Worm (Caenorhabditis elegans) whole organism, young adult: ENCODE measurements around the gene clec-175.

Experiments used
- B0336.3 ChIP-seq: fragments of 200-800 bp; sonication (Bioruptor generic); IDR thresholded peaks from 2 replicates; pipeline ENCODE4 v1.3.6; 2022; ENCODE audit warnings: missing genetic modification characterization, missing compliant biosample characterization
- C06A6.2 ChIP-seq: fragments of 200-800 bp; sonication (Bioruptor generic); conservative IDR thresholded peaks from 2 replicates; pipeline ENCODE4 v1.3.6; 2022; ENCODE audit warnings: missing genetic modification characterization, missing compliant biosample characterization
- F37B4.10 ChIP-seq: fragments of 200-800 bp; sonication (Bioruptor generic); IDR thresholded peaks from 2 replicates; pipeline ENCODE4 v1.3.6; 2022; ENCODE audit warnings: missing genetic modification characterization, missing compliant biosample characterization
- F49E8.2 ChIP-seq: sonication (generic microtip); optimal IDR thresholded peaks from 3 replicates; lab custom pipeline; 2017; ENCODE audit warnings: missing genetic modification characterization, mild to moderate bottlenecking, missing compliant biosample characterization, antibody characterized with exemption, moderate library complexity; ENCODE audit not compliant: insufficient read depth
- T07F8.4 ChIP-seq: sonication (generic microtip); optimal IDR thresholded peaks from 2 replicates; lab custom pipeline; 2016; ENCODE audit warnings: mild to moderate bottlenecking, missing genetic modification characterization, moderate library complexity, missing compliant biosample characterization
- Y53G8AR.9 ChIP-seq: fragments of 200-800 bp; sonication (Bioruptor generic); conservative IDR thresholded peaks from 2 replicates; pipeline ENCODE4 v1.3.6; 2022; ENCODE audit warnings: missing genetic modification reagents, missing genetic modification characterization, missing compliant biosample characterization
- athp-1 ChIP-seq: sonication (generic microtip); optimal IDR thresholded peaks from 2 replicates; lab custom pipeline; 2017; ENCODE audit warnings: mild to moderate bottlenecking, missing genetic modification characterization, missing compliant biosample characterization
- cebp-1 ChIP-seq, 2 experiments: fragments of 200-800 bp in 1 of 2; sonication (Bioruptor generic) in 1 of 2; sonication (generic microtip) in 1 of 2; IDR thresholded peaks in 1 of 2; optimal IDR thresholded peaks in 1 of 2; 2 replicates each; pipeline versions ENCODE4 v1.3.6 to Lab custom; 2017 to 2022; ENCODE audit warnings: missing compliant biosample characterization in 2 of 2, missing genetic modification characterization in 2 of 2, mild to moderate bottlenecking in 1 of 2, missing genetic modification reagents in 1 of 2, moderate library complexity in 1 of 2
- ceh-27 ChIP-seq: fragments of 200-800 bp; sonication (Bioruptor generic); optimal IDR thresholded peaks from 2 replicates; lab custom pipeline; 2018; ENCODE audit warnings: mild to moderate bottlenecking, missing genetic modification characterization, moderate library complexity, missing compliant biosample characterization
- chd-7 ChIP-seq: sonication (generic microtip); optimal IDR thresholded peaks from 2 replicates; lab custom pipeline; 2016; ENCODE audit warnings: mild to moderate bottlenecking, missing genetic modification characterization, moderate library complexity, missing compliant biosample characterization
- dox-1 ChIP-seq: fragments of 200-800 bp; sonication (Bioruptor generic); IDR thresholded peaks from 2 replicates; pipeline ENCODE4 v1.3.6; 2022; ENCODE audit warnings: missing genetic modification reagents, missing genetic modification characterization, missing compliant biosample characterization
- dpff-1 ChIP-seq: sonication (generic microtip); optimal IDR thresholded peaks from 2 replicates; lab custom pipeline; 2017; ENCODE audit warnings: mild to moderate bottlenecking, missing genetic modification characterization, missing compliant biosample characterization
- efl-1 ChIP-seq: fragments of 150-350 bp; optimal IDR thresholded peaks from 2 replicates; lab custom pipeline; 2014; ENCODE audit warnings: missing biosample characterization, missing genetic modification reagents, missing genetic modification characterization
- egrh-3 ChIP-seq: fragments of 200-800 bp; sonication (Bioruptor generic); IDR thresholded peaks from 2 replicates; pipeline ENCODE4 v1.3.6; 2022; ENCODE audit warnings: missing genetic modification reagents, missing genetic modification characterization, missing compliant biosample characterization
- gei-17 ChIP-seq: fragments of 200-800 bp; sonication (Bioruptor generic); optimal IDR thresholded peaks from 2 replicates; lab custom pipeline; 2018; ENCODE audit warnings: mild to moderate bottlenecking, missing genetic modification characterization, missing compliant biosample characterization
- hlh-12 ChIP-seq: sonication (generic microtip); optimal IDR thresholded peaks from 2 replicates; lab custom pipeline; 2016; ENCODE audit warnings: missing genetic modification characterization, missing compliant biosample characterization
- hmg-1.2 ChIP-seq: fragments of 200-800 bp; sonication (Bioruptor generic); IDR thresholded peaks from 2 replicates; pipeline ENCODE4 v1.3.6; 2022; ENCODE audit warnings: missing genetic modification reagents, missing genetic modification characterization, missing compliant biosample characterization
- hmg-20 ChIP-seq: fragments of 200-800 bp; sonication (Bioruptor generic); IDR thresholded peaks from 2 replicates; pipeline ENCODE4 v1.3.6; 2022; ENCODE audit warnings: missing genetic modification reagents, missing genetic modification characterization, missing compliant biosample characterization
- hrde-1 ChIP-seq: sonication (generic microtip); optimal IDR thresholded peaks from 2 replicates; lab custom pipeline; 2016; ENCODE audit warnings: missing genetic modification characterization, mild to moderate bottlenecking, missing compliant biosample characterization, moderate library complexity, missing genotype, missing genetic modification reagents, borderline replicate concordance
- lag-1 ChIP-seq: fragments of 200-800 bp; sonication (Bioruptor generic); IDR thresholded peaks from 2 replicates; pipeline ENCODE4 v1.3.6; 2022; ENCODE audit warnings: missing genetic modification reagents, missing genetic modification characterization, missing compliant biosample characterization
- lin-26 ChIP-seq: fragments of 200-800 bp; sonication (Bioruptor generic); IDR thresholded peaks from 2 replicates; pipeline ENCODE4 v1.3.6; 2022; ENCODE audit warnings: missing genetic modification reagents, missing genetic modification characterization, missing compliant biosample characterization
- lin-35 ChIP-seq, 3 experiments: fragments of 150-350 bp in 2 of 3; sonication (generic microtip) in 1 of 3; optimal IDR thresholded peaks; 2 replicates each; lab custom pipeline; 2014 to 2018; ENCODE audit warnings: missing biosample characterization in 3 of 3, missing genetic modification characterization in 3 of 3, missing genetic modification reagents in 3 of 3
- lin-40 ChIP-seq: sonication (generic microtip); optimal IDR thresholded peaks from 2 replicates; lab custom pipeline; 2016; ENCODE audit warnings: missing genetic modification characterization, mild to moderate bottlenecking, missing compliant biosample characterization, missing genotype, missing genetic modification reagents
- lsl-1 ChIP-seq: fragments of 200-800 bp; sonication (Bioruptor generic); optimal IDR thresholded peaks from 2 replicates; lab custom pipeline; 2018; ENCODE audit warnings: mild to moderate bottlenecking, missing genetic modification characterization, moderate library complexity, missing compliant biosample characterization
- madf-10 ChIP-seq: sonication (generic microtip); optimal IDR thresholded peaks from 2 replicates; lab custom pipeline; 2016; ENCODE audit warnings: mild to moderate bottlenecking, missing genetic modification characterization, missing compliant biosample characterization
- madf-6 ChIP-seq: fragments of 200-800 bp; sonication (Bioruptor generic); IDR thresholded peaks from 2 replicates; pipeline ENCODE4 v1.3.6; 2022; ENCODE audit warnings: missing genetic modification reagents, missing genetic modification characterization, missing compliant biosample characterization
- mcd-1 ChIP-seq: fragments of 200-800 bp; sonication (Bioruptor generic); IDR thresholded peaks from 2 replicates; pipeline ENCODE4 v1.3.6; 2022; ENCODE audit warnings: missing genetic modification reagents, missing genetic modification characterization, missing compliant biosample characterization
- nhr-120 ChIP-seq: fragments of 200-800 bp; sonication (Bioruptor generic); IDR thresholded peaks from 2 replicates; pipeline ENCODE4 v1.3.6; 2022; ENCODE audit warnings: missing genetic modification characterization, missing compliant biosample characterization
- nhr-179 ChIP-seq: sonication (generic microtip); optimal IDR thresholded peaks from 2 replicates; lab custom pipeline; 2016; ENCODE audit warnings: mild to moderate bottlenecking, missing genetic modification characterization, missing compliant biosample characterization
- nhr-80 ChIP-seq: sonication (generic microtip); optimal IDR thresholded peaks from 2 replicates; lab custom pipeline; 2016; ENCODE audit warnings: missing genetic modification characterization, missing compliant biosample characterization
- nhr-90 ChIP-seq: sonication (generic microtip); optimal IDR thresholded peaks from 2 replicates; lab custom pipeline; 2016; ENCODE audit warnings: missing genotype, mild to moderate bottlenecking, missing genetic modification characterization, missing compliant biosample characterization
- pbrm-1 ChIP-seq: fragments of 200-800 bp; sonication (Bioruptor generic); IDR thresholded peaks from 2 replicates; pipeline ENCODE4 v1.3.6; 2022; ENCODE audit warnings: missing genetic modification reagents, missing genetic modification characterization, missing compliant biosample characterization
- somi-1 ChIP-seq: fragments of 200-800 bp; sonication (Bioruptor generic); optimal IDR thresholded peaks from 2 replicates; lab custom pipeline; 2018; ENCODE audit warnings: mild to moderate bottlenecking, missing genetic modification characterization, missing compliant biosample characterization
- sptf-2 ChIP-seq: fragments of 200-800 bp; sonication (Bioruptor generic); optimal IDR thresholded peaks from 2 replicates; lab custom pipeline; 2018; ENCODE audit warnings: mild to moderate bottlenecking, missing genetic modification characterization, missing compliant biosample characterization
- zfh-2 ChIP-seq: fragments of 200-800 bp; sonication (Bioruptor generic); conservative IDR thresholded peaks from 2 replicates; pipeline ENCODE4 v1.3.6; 2022; ENCODE audit warnings: missing genetic modification reagents, missing genetic modification characterization, missing compliant biosample characterization
- ztf-25 ChIP-seq: fragments of 200-800 bp; sonication (Bioruptor generic); IDR thresholded peaks from 2 replicates; pipeline ENCODE4 v1.3.6; 2022; ENCODE audit warnings: missing genetic modification reagents, missing genetic modification characterization, missing compliant biosample characterization
- ztf-26 ChIP-seq: sonication (generic microtip); optimal IDR thresholded peaks from 2 replicates; lab custom pipeline; 2017; ENCODE audit warnings: missing genetic modification characterization, missing compliant biosample characterization

Gene clec-175

ce11 chrIV:4399418-4400136 is 22.6 kb upstream of the clec-175 start:
- TF ChIP-seq zfh-2, result peak; percentile 94
- TF ChIP-seq F37B4.10 (GFP tag; lab: Robert Waterston, UW), result 0 out of 2 replicates have a peak, but pooled peaks have one; percentile 10
- TF ChIP-seq madf-10 (tag; lab: Kevin White, UChicago), result no peak
- peak; percentile 3 for TF ChIP-seq lin-40 (tag; lab: Kevin White, UChicago)
- TF ChIP-seq dox-1 (GFP tag; lab: Robert Waterston, UW), result 0 out of 2 replicates have a peak, but pooled peaks have one; percentile 30
- peak; percentile 47; the same call in 1 of the 2 replicates for TF ChIP-seq lin-26
- no peak for TF ChIP-seq T07F8.4 (tag; lab: Kevin White, UChicago)
- no peak for TF ChIP-seq Y53G8AR.9 (GFP tag; lab: Robert Waterston, UW)
- peak; percentile 85 for TF ChIP-seq egrh-3 (GFP tag; lab: Robert Waterston, UW)
- 0 out of 2 replicates have a peak, but pooled peaks have one; percentile 24 for TF ChIP-seq mcd-1

- TF ChIP-seq nhr-179 (no peak), lsl-1 (GFP tag; lab: Kevin White, UChicago) (no peak), cebp-1 (GFP tag; IDR thresholded peaks at IDR 0.05; lab: Robert Waterston, UW) (no peak), cebp-1 (tag; optimal IDR thresholded peaks at IDR 0.05; lab: Kevin White, UChicago) (peak; percentile 43), ztf-26 (tag; lab: Kevin White, UChicago) (peak; percentile 91), mcd-1 (peak; percentile 60), ceh-27 (GFP tag; lab: Kevin White, UChicago) (peak; percentile 68), lin-35 (GFP tag; optimal IDR thresholded peaks at IDR 0.05; lab: Kevin White, UChicago) (peak in 1 of 3 experiments; percentile 19), C06A6.2 (peak; percentile 73), hrde-1 (tag; lab: Kevin White, UChicago) (no peak), F37B4.10 (GFP tag; lab: Robert Waterston, UW) (no peak), F49E8.2 (tag; lab: Kevin White, UChicago) (no peak), athp-1 (tag; lab: Kevin White, UChicago) (peak; percentile 26), nhr-90 (no peak), dox-1 (GFP tag; lab: Robert Waterston, UW) (no peak), egrh-3 (GFP tag; lab: Robert Waterston, UW) (peak; percentile 33; the same call in 1 of the 2 replicates), gei-17 (GFP tag; lab: Kevin White, UChicago) (no peak), lin-26 (0 out of 2 replicates have a peak, but pooled peaks have one; percentile 33), hmg-20 (GFP tag; lab: Robert Waterston, UW) (no peak), dpff-1 (tag; lab: Kevin White, UChicago) (no peak), zfh-2 (peak; percentile 58), Y53G8AR.9 (GFP tag; lab: Robert Waterston, UW) (0 out of 2 replicates have a peak, but pooled peaks have one; percentile 31), efl-1 (GFP tag; lab: Kevin White, UChicago) (no peak), lin-40 (tag; lab: Kevin White, UChicago) (peak; percentile 73), nhr-120 (GFP tag; lab: Robert Waterston, UW) (no peak), ztf-25 (GFP tag; lab: Robert Waterston, UW) (no peak), madf-6 (GFP tag; lab: Robert Waterston, UW) (peak; percentile 19; the same call in 1 of the 2 replicates), chd-7 (tag; lab: Kevin White, UChicago) (peak; percentile 60), hmg-1.2 (GFP tag; lab: Robert Waterston, UW) (peak; percentile 63), nhr-80 (tag; lab: Kevin White, UChicago) (peak; percentile 1), lag-1 (no peak), sptf-2 (no peak), B0336.3 (peak; percentile 45; the same call in 1 of the 2 replicates), hlh-12 (tag; lab: Kevin White, UChicago) (no peak), pbrm-1 (GFP tag; lab: Robert Waterston, UW) (0 out of 2 replicates have a peak, but pooled peaks have one; percentile 30), somi-1 (GFP tag; lab: Kevin White, UChicago) (peak; percentile 84)
- TF ChIP-seq, all 124 proteins: peak for 19
These were observed 21.5 kb upstream of the clec-175 start, which contains the start of gene Y24D9A.6 for ce11 chrIV:4400350-4401326. Gene Y24D9A.6 (minus strand): TSS chrIV:4400400.
